Worm (Caenorhabditis elegans) whole organism, L1 larva: ENCODE measurements around the gene C32D5.10.

Experiments used
- Y116A8C.19 ChIP-seq: sonication (generic microtip); optimal IDR thresholded peaks from 2 replicates; lab custom pipeline; 2016; ENCODE audit warnings: missing compliant biosample characterization, missing genetic modification characterization, borderline replicate concordance
- aha-1 ChIP-seq: fragments of 150-350 bp; optimal IDR thresholded peaks from 2 replicates; lab custom pipeline; 2014; ENCODE audit warnings: missing biosample characterization, missing genetic modification characterization
- blmp-1 ChIP-seq: fragments of 150-350 bp; optimal IDR thresholded peaks from 2 replicates; lab custom pipeline; 2014; ENCODE audit warnings: missing biosample characterization, missing genetic modification characterization
- ceh-63 ChIP-seq: fragments of 200-800 bp; sonication (Bioruptor generic); optimal IDR thresholded peaks from 2 replicates; lab custom pipeline; 2018; ENCODE audit warnings: mild to moderate bottlenecking, missing genetic modification characterization, missing compliant biosample characterization
- dsc-1 ChIP-seq: sonication (generic microtip); optimal IDR thresholded peaks from 2 replicates; lab custom pipeline; 2016; ENCODE audit warnings: mild to moderate bottlenecking, missing genetic modification characterization, missing compliant biosample characterization
- efl-1 ChIP-seq, 4 experiments: fragments of 150-350 bp; optimal IDR thresholded peaks in 3 of 4; peaks in 1 of 4; 1 replicate in 1 of 4; 2 replicates in 3 of 4; lab custom pipeline; 2014; ENCODE audit warnings: missing biosample characterization in 2 of 4, missing genetic modification characterization in 2 of 4, missing genetic modification reagents in 2 of 4
- elt-2 ChIP-seq: sonication (generic microtip); optimal IDR thresholded peaks from 2 replicates; lab custom pipeline; 2016; ENCODE audit warnings: missing genetic modification characterization, mild to moderate bottlenecking, inconsistent platforms, missing compliant biosample characterization, missing genetic modification reagents
- elt-3 ChIP-seq, 6 experiments: fragments of 150-350 bp in 1 of 6; sonication (generic microtip); optimal IDR thresholded peaks; 2 replicates each; lab custom pipeline; 2017 to 2018; ENCODE audit warnings: missing biosample characterization in 6 of 6, missing genetic modification characterization in 6 of 6, inconsistent platforms in 1 of 6
- fkh-10 ChIP-seq: sonication (generic microtip); optimal IDR thresholded peaks from 2 replicates; lab custom pipeline; 2017; ENCODE audit warnings: missing biosample characterization, missing genetic modification reagents, missing genetic modification characterization
- fkh-4 ChIP-seq: sonication (generic microtip); optimal IDR thresholded peaks from 2 replicates; lab custom pipeline; 2016; ENCODE audit warnings: missing compliant biosample characterization, missing genetic modification characterization, borderline replicate concordance
- fkh-8 ChIP-seq: sonication (generic microtip); optimal IDR thresholded peaks from 2 replicates; lab custom pipeline; 2016; ENCODE audit warnings: mild to moderate bottlenecking, missing genetic modification characterization, missing compliant biosample characterization
- grh-1 ChIP-seq: fragments of 200-800 bp; sonication (Bioruptor generic); IDR thresholded peaks from 2 replicates; pipeline ENCODE4 v1.3.6; 2022; ENCODE audit warnings: missing genetic modification reagents, missing genetic modification characterization, missing compliant biosample characterization
- hlh-17 ChIP-seq: fragments of 200-800 bp; sonication (Bioruptor generic); optimal IDR thresholded peaks from 2 replicates; lab custom pipeline; 2018; ENCODE audit warnings: missing genetic modification characterization, mild to moderate bottlenecking, missing compliant biosample characterization, moderate library complexity, borderline replicate concordance
- hpl-2 ChIP-seq: fragments of 150-350 bp; optimal IDR thresholded peaks from 2 replicates; lab custom pipeline; 2014; ENCODE audit warnings: missing biosample characterization, missing genetic modification reagents, missing genetic modification characterization
- lin-13 ChIP-seq: fragments of 150-350 bp; optimal IDR thresholded peaks from 2 replicates; lab custom pipeline; 2014; ENCODE audit warnings: missing biosample characterization, missing genetic modification reagents, missing genetic modification characterization
- lin-14 ChIP-seq: fragments of 200-800 bp; sonication (Bioruptor generic); optimal IDR thresholded peaks from 2 replicates; lab custom pipeline; 2018; ENCODE audit warnings: mild to moderate bottlenecking, missing genetic modification characterization, moderate library complexity, missing compliant biosample characterization
- lin-15B ChIP-seq: fragments of 150-350 bp; sonication (generic microtip); optimal IDR thresholded peaks from 3 replicates; lab custom pipeline; 2014; ENCODE audit warnings: missing biosample characterization, missing genetic modification characterization
- lin-35 ChIP-seq, 2 experiments: fragments of 150-350 bp; optimal IDR thresholded peaks; 2 replicates each; lab custom pipeline; 2014; ENCODE audit warnings: missing biosample characterization in 2 of 2, missing genetic modification characterization in 2 of 2, missing genetic modification reagents in 2 of 2
- lir-3 ChIP-seq: sonication (generic microtip); optimal IDR thresholded peaks from 2 replicates; lab custom pipeline; 2016; ENCODE audit warnings: mild to moderate bottlenecking, missing genetic modification characterization, moderate library complexity, missing compliant biosample characterization; ENCODE audit not compliant: poor library complexity
- lsy-2 ChIP-seq, 2 experiments: fragments of 150-350 bp; optimal IDR thresholded peaks; 2 replicates each; lab custom pipeline; 2014; ENCODE audit warnings: missing biosample characterization in 2 of 2, missing genetic modification characterization in 2 of 2
- mep-1 ChIP-seq: fragments of 150-350 bp; optimal IDR thresholded peaks from 2 replicates; lab custom pipeline; 2014; ENCODE audit warnings: missing biosample characterization, missing genetic modification characterization
- nhr-20 ChIP-seq: sonication (generic microtip); optimal IDR thresholded peaks from 2 replicates; lab custom pipeline; 2016; ENCODE audit warnings: mild to moderate bottlenecking, missing genetic modification characterization, missing compliant biosample characterization
- nhr-47 ChIP-seq: sonication (generic microtip); optimal IDR thresholded peaks from 2 replicates; lab custom pipeline; 2016; ENCODE audit warnings: mild to moderate bottlenecking, missing genetic modification characterization, moderate library complexity, missing compliant biosample characterization
- nhr-71 ChIP-seq: sonication (generic microtip); optimal IDR thresholded peaks from 2 replicates; lab custom pipeline; 2016; ENCODE audit warnings: mild to moderate bottlenecking, missing genetic modification characterization, moderate library complexity, missing compliant biosample characterization
- nhr-77 ChIP-seq: fragments of 150-350 bp; optimal IDR thresholded peaks from 2 replicates; lab custom pipeline; 2014; ENCODE audit warnings: missing biosample characterization, missing genetic modification characterization
- nhr-84 ChIP-seq: sonication (generic microtip); optimal IDR thresholded peaks from 2 replicates; lab custom pipeline; 2017; ENCODE audit warnings: missing biosample characterization, missing genetic modification characterization
- nhr-85 ChIP-seq: sonication (generic microtip); peaks from one replicate; lab custom pipeline; 2016; ENCODE audit warnings: missing genetic modification characterization, inconsistent platforms, missing compliant biosample characterization
- pag-3 ChIP-seq: sonication (generic microtip); optimal IDR thresholded peaks from 2 replicates; lab custom pipeline; 2017; ENCODE audit warnings: missing genetic modification characterization, mild to moderate bottlenecking, missing compliant biosample characterization, antibody characterized with exemption, borderline replicate concordance; ENCODE audit not compliant: insufficient read depth
- pqm-1 ChIP-seq: sonication (generic microtip); optimal IDR thresholded peaks from 3 replicates; lab custom pipeline; 2017; ENCODE audit warnings: missing biosample characterization, missing genetic modification characterization
- rnt-1 ChIP-seq: sonication (generic microtip); optimal IDR thresholded peaks from 2 replicates; lab custom pipeline; 2016; ENCODE audit warnings: mild to moderate bottlenecking, missing genetic modification characterization, moderate library complexity, missing compliant biosample characterization
- snu-23 ChIP-seq: sonication (generic microtip); optimal IDR thresholded peaks from 2 replicates; lab custom pipeline; 2016; ENCODE audit warnings: missing genetic modification characterization, missing compliant biosample characterization
- sup-37 ChIP-seq: fragments of 200-800 bp; sonication (Bioruptor generic); optimal IDR thresholded peaks from 2 replicates; lab custom pipeline; 2018; ENCODE audit warnings: mild to moderate bottlenecking, missing genetic modification characterization, missing compliant biosample characterization
- swsn-7 ChIP-seq: sonication (generic microtip); optimal IDR thresholded peaks from 2 replicates; lab custom pipeline; 2016; ENCODE audit warnings: missing genetic modification characterization, missing compliant biosample characterization
- tbx-2 ChIP-seq: sonication (generic microtip); optimal IDR thresholded peaks from 2 replicates; lab custom pipeline; 2016; ENCODE audit warnings: missing genetic modification characterization, missing compliant biosample characterization
- tlp-1 ChIP-seq: fragments of 150-350 bp; optimal IDR thresholded peaks from 2 replicates; lab custom pipeline; 2014; ENCODE audit warnings: missing biosample characterization, missing genetic modification characterization
- unc-30 ChIP-seq: sonication (generic microtip); optimal IDR thresholded peaks from 2 replicates; lab custom pipeline; 2017; ENCODE audit warnings: missing biosample characterization, missing genetic modification characterization
- zag-1 ChIP-seq: fragments of 150-350 bp; optimal IDR thresholded peaks from 2 replicates; lab custom pipeline; 2014; ENCODE audit warnings: missing biosample characterization, missing genetic modification characterization

Gene C32D5.10

DNA sequence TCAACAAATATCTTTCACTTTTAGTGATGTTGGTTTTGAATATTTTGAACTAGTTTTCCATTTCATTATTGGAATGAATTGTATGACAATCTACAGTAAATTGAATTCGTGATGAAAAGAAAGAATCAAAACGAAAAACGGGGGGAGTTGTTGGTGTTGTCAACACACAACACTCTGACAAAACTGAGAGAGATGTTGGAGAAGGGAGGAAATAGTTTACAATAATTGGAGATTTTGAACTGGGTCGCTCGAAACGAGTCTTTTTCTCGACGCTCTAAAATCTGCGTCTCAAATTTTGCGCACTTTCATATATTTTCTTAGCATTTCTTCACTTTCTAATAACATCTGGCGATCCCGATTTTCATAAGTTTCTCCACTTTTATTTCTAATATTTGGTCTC is 7.9 kb downstream of the C32D5.10 start, which contains the start of gene txt-18:
txt-18 (plus strand) TSS at position 180 of the 400 bp plus-strand sequence.
- TF ChIP-seq nhr-20, result peak; percentile 47
- TF ChIP-seq lin-14, result peak; percentile 69
- no peak for TF ChIP-seq grh-1
- TF ChIP-seq efl-1 (optimal IDR thresholded peaks at IDR 0.05; lab: Kevin White, UChicago), result peak; percentile 9 to 13
- no peak for TF ChIP-seq efl-1 (GFP tag; optimal IDR thresholded peaks at IDR 0.05 in 1 of 2; lab: Kevin White, UChicago)
- peak; percentile 23 for TF ChIP-seq lin-13 (GFP tag; lab: Kevin White, UChicago)
- no peak for TF ChIP-seq aha-1 (tag; lab: Kevin White, UChicago)
- no peak for TF ChIP-seq fkh-10 (GFP tag; lab: Kevin White, UChicago)
- peak; percentile 22 for TF ChIP-seq nhr-85 (tag; lab: Kevin White, UChicago)
- TF ChIP-seq nhr-47, result peak; percentile 19
- no peak for TF ChIP-seq tbx-2 (tag; lab: Kevin White, UChicago)
- TF ChIP-seq elt-2 (tag; lab: Kevin White, UChicago), result no peak
- peak in 1 of 2 experiments; percentile 13 for TF ChIP-seq lin-35 (GFP tag; optimal IDR thresholded peaks at IDR 0.05; lab: Kevin White, UChicago)
- peak; percentile 4 for TF ChIP-seq rnt-1 (tag; lab: Kevin White, UChicago)
- no peak for TF ChIP-seq fkh-8 (tag; lab: Kevin White, UChicago)
- TF ChIP-seq nhr-84 (tag; lab: Kevin White, UChicago), result no peak
- TF ChIP-seq dsc-1, result peak; percentile 45
- no peak for TF ChIP-seq hlh-17
- TF ChIP-seq lin-15B (tag; lab: Kevin White, UChicago), result no peak
- TF ChIP-seq nhr-71 (tag; lab: Kevin White, UChicago), result peak; percentile 52
- TF ChIP-seq swsn-7, result peak; percentile 1
- TF ChIP-seq lsy-2 (tag; optimal IDR thresholded peaks at IDR 0.05; lab: Kevin White, UChicago), result peak in 1 of 2 experiments; percentile 59
- peak; percentile 51 for TF ChIP-seq snu-23 (GFP tag; lab: Kevin White, UChicago)
- no peak for TF ChIP-seq tlp-1 (tag; lab: Kevin White, UChicago)
- no peak for TF ChIP-seq zag-1 (tag; lab: Kevin White, UChicago)
- no peak for TF ChIP-seq pag-3 (tag; lab: Kevin White, UChicago)
- peak; percentile 90 for TF ChIP-seq blmp-1
- TF ChIP-seq sup-37 (GFP tag; lab: Kevin White, UChicago), result no peak
- peak in 1 of 6 experiments; percentile 32 for TF ChIP-seq elt-3 (tag; optimal IDR thresholded peaks at IDR 0.05; lab: Kevin White, UChicago)
- no peak for TF ChIP-seq ceh-63
- TF ChIP-seq Y116A8C.19 (tag; lab: Kevin White, UChicago), result no peak
- TF ChIP-seq, all 84 proteins: peak for 15

DNA sequence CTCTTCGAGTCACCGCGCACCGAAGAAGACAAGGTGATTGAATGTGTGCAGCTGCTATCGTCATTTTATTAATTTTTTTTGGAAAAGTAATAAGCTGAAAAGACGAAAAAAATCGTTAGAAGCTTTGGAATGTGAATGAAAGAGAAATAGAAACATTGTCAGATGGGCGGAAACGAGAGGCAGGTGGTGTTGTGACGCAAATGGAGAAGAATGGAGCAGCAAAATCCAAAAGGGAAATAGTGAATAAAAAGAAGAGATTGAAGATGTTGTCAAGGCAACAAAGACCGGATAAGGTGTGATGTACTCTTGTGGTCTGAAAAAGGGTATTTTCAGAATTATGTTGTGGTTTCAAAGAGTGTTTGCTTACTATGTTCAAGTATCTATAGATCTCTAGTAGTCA is 9.3 kb downstream of the C32D5.10 start:
- no peak for TF ChIP-seq mep-1 (tag; lab: Kevin White, UChicago)
- peak; percentile 4 for TF ChIP-seq snu-23 (GFP tag; lab: Kevin White, UChicago)
- TF ChIP-seq dsc-1, result peak; percentile 74
- peak; percentile 9 for TF ChIP-seq nhr-20
- TF ChIP-seq nhr-71 (tag; lab: Kevin White, UChicago), result peak; percentile 64
- no peak for TF ChIP-seq hpl-2 (GFP tag; lab: Kevin White, UChicago)
- TF ChIP-seq unc-30, result no peak
- peak; percentile 24 for TF ChIP-seq lin-14
- TF ChIP-seq nhr-77 (tag; lab: Kevin White, UChicago), result peak; percentile 5
- no peak for TF ChIP-seq swsn-7
- TF ChIP-seq fkh-8 (tag; lab: Kevin White, UChicago), result peak; percentile 96
- no peak for TF ChIP-seq hlh-17
- no peak for TF ChIP-seq pqm-1 (tag; lab: Kevin White, UChicago)
- no peak for TF ChIP-seq lin-13 (GFP tag; lab: Kevin White, UChicago)
- TF ChIP-seq pag-3 (tag; lab: Kevin White, UChicago), result no peak
- TF ChIP-seq fkh-4 (tag; lab: Kevin White, UChicago), result no peak
- TF ChIP-seq nhr-47, result peak; percentile 36

DNA sequence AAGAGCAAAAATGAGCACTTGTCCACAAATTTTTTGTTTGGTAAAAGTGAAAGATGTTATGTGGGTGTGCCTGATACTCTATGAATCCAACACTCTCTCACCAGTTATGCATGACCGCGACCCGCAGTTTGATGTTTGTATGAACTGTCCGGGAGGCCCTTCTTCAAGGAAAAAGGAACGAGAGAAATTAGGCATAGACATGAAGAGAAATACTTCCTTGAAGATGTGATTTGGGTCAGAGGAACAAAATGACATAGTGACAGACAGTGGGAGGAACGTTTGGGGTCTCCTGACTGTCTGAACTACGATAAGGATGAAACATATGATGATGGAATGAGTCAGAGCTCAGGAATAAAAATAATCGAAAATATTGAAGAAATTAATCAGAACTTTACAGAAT is 10.7 kb downstream of the C32D5.10 start:
- TF ChIP-seq blmp-1 (peak; percentile 79), tlp-1 (tag; lab: Kevin White, UChicago) (no peak), lir-3 (no peak), nhr-85 (tag; lab: Kevin White, UChicago) (peak; percentile 14), nhr-20 (no peak), pag-3 (tag; lab: Kevin White, UChicago) (no peak), lin-14 (peak; percentile 18)
- TF ChIP-seq, all 84 proteins: peak for 3
